Worm (Caenorhabditis elegans) whole organism, late embryonic: ENCODE measurements around the gene srbc-22.

Source experiments
- ama-1 ChIP-seq: fragments of 150-350 bp; optimal IDR thresholded peaks from 2 replicates; lab custom pipeline; 2014
- ceh-34 ChIP-seq: sonication (generic microtip); optimal IDR thresholded peaks from 2 replicates; lab custom pipeline; 2016; ENCODE audit warnings: mild to moderate bottlenecking, missing genetic modification characterization, missing compliant biosample characterization
- ceh-45 ChIP-seq: fragments of 200-800 bp; sonication (Bioruptor generic); IDR thresholded peaks from 2 replicates; pipeline ENCODE4 v1.3.6; 2022; ENCODE audit warnings: missing genetic modification reagents, missing genetic modification characterization, missing compliant biosample characterization
- ceh-9 ChIP-seq: sonication (generic microtip); optimal IDR thresholded peaks from 2 replicates; lab custom pipeline; 2016; ENCODE audit warnings: mild to moderate bottlenecking, missing genetic modification characterization, inconsistent platforms, missing compliant biosample characterization
- dmd-4 ChIP-seq: sonication (generic microtip); optimal IDR thresholded peaks from 2 replicates; lab custom pipeline; 2016; ENCODE audit warnings: borderline replicate concordance, missing genetic modification characterization, missing compliant biosample characterization
- elt-2 ChIP-seq: sonication (generic microtip); optimal IDR thresholded peaks from 2 replicates; lab custom pipeline; 2016; ENCODE audit warnings: missing genetic modification reagents, missing genetic modification characterization, missing compliant biosample characterization
- elt-4 ChIP-seq: sonication (generic microtip); optimal IDR thresholded peaks from 2 replicates; lab custom pipeline; 2016; ENCODE audit warnings: missing genetic modification characterization, missing compliant biosample characterization
- fkh-10 ChIP-seq: fragments of 150-350 bp; optimal IDR thresholded peaks from 2 replicates; lab custom pipeline; 2014; ENCODE audit warnings: missing biosample characterization, missing genetic modification reagents, missing genetic modification characterization
- lin-11 ChIP-seq: fragments of 200-800 bp; sonication (Bioruptor generic); optimal IDR thresholded peaks from 2 replicates; lab custom pipeline; 2018; ENCODE audit warnings: mild to moderate bottlenecking, missing genetic modification characterization, missing compliant biosample characterization
- nhr-11 ChIP-seq: fragments of 150-350 bp; optimal IDR thresholded peaks from 2 replicates; lab custom pipeline; 2014; ENCODE audit warnings: missing biosample characterization, missing genetic modification characterization
- rnt-1 ChIP-seq: sonication (generic microtip); optimal IDR thresholded peaks from 2 replicates; lab custom pipeline; 2016; ENCODE audit warnings: missing genetic modification characterization, missing compliant biosample characterization
- tbx-7 ChIP-seq: sonication (generic microtip); optimal IDR thresholded peaks from 2 replicates; lab custom pipeline; 2016; ENCODE audit warnings: missing genotype, missing genetic modification characterization, missing compliant biosample characterization
- unc-55 ChIP-seq: sonication (generic microtip); optimal IDR thresholded peaks from 2 replicates; lab custom pipeline; 2017; ENCODE audit warnings: missing biosample characterization, missing genetic modification reagents, missing genetic modification characterization

ce11 chrV:2133512-2133911 lies 23.4 kb upstream of the srbc-22 start:
- TF ChIP-seq elt-2 (tag; lab: Kevin White, UChicago), result no peak
- TF ChIP-seq dmd-4 (tag; lab: Kevin White, UChicago), result no peak
- TF ChIP-seq lin-11, result no peak
- TF ChIP-seq nhr-11 (tag; lab: Kevin White, UChicago), result no peak
- TF ChIP-seq ama-1, result no peak
- TF ChIP-seq ceh-34, result no peak
- TF ChIP-seq ceh-9, result no peak
- no peak for TF ChIP-seq ceh-45 (GFP tag; lab: Robert Waterston, UW)
- TF ChIP-seq elt-4, result no peak
- TF ChIP-seq tbx-7 (tag; lab: Kevin White, UChicago), result no peak
- TF ChIP-seq rnt-1 (tag; lab: Kevin White, UChicago), result no peak
- TF ChIP-seq fkh-10 (GFP tag; lab: Kevin White, UChicago), result no peak
- TF ChIP-seq unc-55 (GFP tag; lab: Kevin White, UChicago), result no peak
